Worm (Caenorhabditis elegans) whole organism, midembryonic: ENCODE data around the gene asp-13.

ENCODE experiments used
- T22C8.4 ChIP-seq: fragments of 200-800 bp; sonication (Bioruptor generic); IDR thresholded peaks from 2 replicates; pipeline ENCODE4 v1.3.6; 2022; ENCODE audit warnings: missing genetic modification characterization, missing compliant biosample characterization
- cog-1 ChIP-seq: sonication (generic microtip); optimal IDR thresholded peaks from 2 replicates; lab custom pipeline; 2016; ENCODE audit warnings: missing genetic modification characterization, missing compliant biosample characterization
- flt-1 ChIP-seq: fragments of 200-800 bp; sonication (Bioruptor generic); IDR thresholded peaks from 2 replicates; pipeline ENCODE4 v1.3.6; 2022; ENCODE audit warnings: missing genetic modification characterization, missing compliant biosample characterization
- klf-2 ChIP-seq: fragments of 200-800 bp; sonication (Bioruptor generic); conservative IDR thresholded peaks from 2 replicates; pipeline ENCODE4 v1.3.6; 2022; ENCODE audit warnings: missing genetic modification reagents, missing genetic modification characterization, missing compliant biosample characterization
- med-1 ChIP-seq: sonication (generic microtip); optimal IDR thresholded peaks from 2 replicates; lab custom pipeline; 2017; ENCODE audit warnings: missing genetic modification characterization, mild to moderate bottlenecking, missing compliant biosample characterization, antibody characterized with exemption, missing genetic modification reagents; ENCODE audit not compliant: insufficient read depth
- ref-1 ChIP-seq: fragments of 200-800 bp; sonication (Bioruptor generic); conservative IDR thresholded peaks from 2 replicates; pipeline ENCODE4 v1.3.6; 2022; ENCODE audit warnings: missing genetic modification reagents, missing genetic modification characterization, missing compliant biosample characterization
- tab-1 ChIP-seq: fragments of 200-800 bp; sonication (Bioruptor generic); IDR thresholded peaks from 2 replicates; pipeline ENCODE4 v1.3.6; 2022; ENCODE audit warnings: missing genetic modification characterization, missing compliant biosample characterization
- ztf-23 ChIP-seq: fragments of 200-800 bp; sonication (Bioruptor generic); IDR thresholded peaks from 2 replicates; pipeline ENCODE4 v1.3.6; 2022; ENCODE audit warnings: missing genetic modification reagents, missing genetic modification characterization, missing compliant biosample characterization
- ztf-29 ChIP-seq: fragments of 200-800 bp; sonication (Bioruptor generic); IDR thresholded peaks from 2 replicates; pipeline ENCODE4 v1.3.6; 2022; ENCODE audit warnings: missing genetic modification reagents, missing genetic modification characterization, missing compliant biosample characterization

Gene asp-13

DNA sequence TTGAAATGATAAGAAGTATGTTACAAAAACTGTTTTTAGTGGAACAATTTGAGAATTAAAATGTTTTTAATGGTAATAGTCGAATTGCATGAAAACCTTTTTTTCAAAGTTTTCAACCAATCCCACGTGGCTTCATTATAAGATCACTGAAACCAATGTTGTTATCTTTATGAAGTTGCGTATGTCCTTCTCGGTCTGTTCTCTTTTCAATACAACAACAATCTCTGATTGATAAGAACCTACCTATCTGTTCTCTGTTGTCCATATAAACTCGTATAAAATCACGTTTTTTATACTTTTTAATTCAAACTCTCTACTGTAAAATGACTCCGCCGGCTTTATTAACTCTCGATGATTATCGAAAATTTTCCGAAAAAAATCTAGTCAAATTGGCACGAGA lies 39.7 kb downstream of the asp-13 start, which contains the start of gene F41E6.5:
F41E6.5 (plus strand) TSS at position 209 of the 400 bp plus-strand sequence.
- no peak for TF ChIP-seq klf-2
- TF ChIP-seq ztf-23, result no peak
- TF ChIP-seq flt-1, result no peak
- no peak for TF ChIP-seq med-1 (GFP tag; lab: Kevin White, UChicago)
- no peak for TF ChIP-seq ztf-29 (GFP tag; lab: Robert Waterston, UW)

DNA sequence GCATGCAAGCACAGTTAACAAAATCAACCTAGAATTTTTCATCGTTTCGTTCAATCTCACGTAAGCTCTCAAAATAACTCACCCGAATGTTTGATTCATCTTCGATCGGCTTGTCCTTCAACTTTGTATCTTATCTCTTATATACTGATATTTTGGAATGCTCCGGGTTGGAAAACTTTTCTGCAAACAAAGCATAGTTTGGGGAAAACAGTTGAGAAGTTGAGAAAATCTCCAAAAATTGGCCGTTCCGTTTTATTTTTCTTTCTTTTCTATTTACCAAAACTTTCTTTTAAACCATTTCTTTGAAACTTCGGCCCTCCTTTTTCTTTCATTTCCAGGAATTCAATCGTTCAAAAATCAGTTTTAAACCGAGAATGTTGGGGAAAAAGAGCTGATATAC lies 40.4 kb downstream of the asp-13 start, which contains the start of gene F41E6.15:
F41E6.15 (minus strand) TSS at position 101 of the 400 bp plus-strand sequence.
- TF ChIP-seq klf-2 (no peak), tab-1 (GFP tag; lab: Robert Waterston, UW) (no peak), med-1 (GFP tag; lab: Kevin White, UChicago) (no peak), ref-1 (GFP tag; lab: Robert Waterston, UW) (no peak), ztf-23 (no peak), flt-1 (no peak), ztf-29 (GFP tag; lab: Robert Waterston, UW) (no peak), cog-1 (tag; lab: Kevin White, UChicago) (no peak), T22C8.4 (GFP tag; lab: Robert Waterston, UW) (no peak)

DNA sequence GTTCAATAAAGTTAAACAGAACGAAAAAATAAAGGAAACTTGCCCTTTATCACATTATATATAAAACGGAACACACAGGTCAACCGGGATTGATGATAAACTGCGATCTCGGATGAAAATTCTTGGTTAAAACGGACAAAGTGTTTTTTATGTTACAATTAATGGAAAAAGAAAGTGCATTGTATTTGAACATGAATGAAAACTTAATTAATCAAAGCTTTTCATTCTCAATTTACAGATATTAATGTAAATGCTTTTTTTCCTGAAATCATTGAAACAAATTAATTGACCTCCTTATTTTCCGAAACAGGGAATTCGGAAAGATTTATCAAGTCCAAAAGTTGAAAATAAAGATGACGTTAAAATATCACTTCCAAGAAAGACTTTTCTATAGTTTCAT lies 41.6 kb downstream of the asp-13 start, which contains the start of gene F41E6.8:
F41E6.8 (minus strand) TSS at position 101 of the 400 bp plus-strand sequence.
- TF ChIP-seq med-1 (GFP tag; lab: Kevin White, UChicago), result no peak
- TF ChIP-seq cog-1 (tag; lab: Kevin White, UChicago), result no peak
- no peak for TF ChIP-seq ztf-29 (GFP tag; lab: Robert Waterston, UW)
- no peak for TF ChIP-seq ref-1 (GFP tag; lab: Robert Waterston, UW)
- TF ChIP-seq T22C8.4 (GFP tag; lab: Robert Waterston, UW), result no peak
- TF ChIP-seq flt-1, result no peak
- TF ChIP-seq klf-2, result no peak
- no peak for TF ChIP-seq tab-1 (GFP tag; lab: Robert Waterston, UW)
- no peak for TF ChIP-seq ztf-23

DNA sequence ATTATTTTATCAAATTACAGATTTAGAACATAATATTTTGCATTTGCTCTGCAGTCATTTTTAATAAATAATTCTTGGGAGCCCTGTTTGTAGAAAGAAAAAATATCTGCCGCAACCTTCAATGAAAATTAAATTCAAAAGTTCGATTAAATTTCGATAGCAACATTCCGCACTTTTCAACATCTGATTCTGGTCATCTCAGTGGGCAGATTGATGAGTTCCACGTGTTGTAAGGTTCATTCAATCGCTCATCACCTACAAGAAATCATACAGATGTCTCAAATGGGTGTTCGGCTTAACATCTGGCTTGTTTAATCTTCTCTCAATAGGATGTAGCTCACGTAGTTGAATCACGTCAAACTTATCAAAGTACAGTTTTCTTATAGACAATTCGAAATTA lies 43.0 kb downstream of the asp-13 start:
- TF ChIP-seq cog-1 (tag; lab: Kevin White, UChicago), result no peak
- no peak for TF ChIP-seq flt-1
- TF ChIP-seq tab-1 (GFP tag; lab: Robert Waterston, UW), result no peak
- no peak for TF ChIP-seq ztf-29 (GFP tag; lab: Robert Waterston, UW)
- no peak for TF ChIP-seq ref-1 (GFP tag; lab: Robert Waterston, UW)
- TF ChIP-seq ztf-23, result no peak
- no peak for TF ChIP-seq med-1 (GFP tag; lab: Kevin White, UChicago)
- TF ChIP-seq T22C8.4 (GFP tag; lab: Robert Waterston, UW), result no peak
- TF ChIP-seq klf-2, result no peak

DNA sequence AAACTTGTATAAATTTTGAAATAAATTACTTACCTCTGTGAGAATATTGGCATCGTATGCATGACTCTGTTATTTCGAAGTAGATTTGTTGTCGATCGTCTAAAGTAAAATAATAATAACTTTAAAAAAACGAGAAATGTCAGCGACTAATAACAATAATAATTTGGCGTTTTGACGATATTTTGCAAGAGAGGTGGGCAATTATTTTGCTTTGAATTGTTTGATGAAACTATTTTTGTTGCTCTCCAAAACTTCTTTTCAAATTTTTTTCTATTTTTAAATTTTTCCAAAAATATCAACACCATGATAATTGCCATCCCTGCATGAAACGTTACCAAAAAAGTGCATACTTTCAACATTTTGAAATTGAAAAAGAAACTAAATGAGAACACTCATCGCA lies 43.8 kb downstream of the asp-13 start, which contains the start of gene F41E6.7:
F41E6.7 (minus strand) TSS at position 101 of the 400 bp plus-strand sequence.
- TF ChIP-seq klf-2, result no peak
- TF ChIP-seq ref-1 (GFP tag; lab: Robert Waterston, UW), result no peak
- no peak for TF ChIP-seq flt-1
- no peak for TF ChIP-seq ztf-29 (GFP tag; lab: Robert Waterston, UW)
- no peak for TF ChIP-seq tab-1 (GFP tag; lab: Robert Waterston, UW)
- TF ChIP-seq ztf-23, result no peak
- no peak for TF ChIP-seq med-1 (GFP tag; lab: Kevin White, UChicago)
- no peak for TF ChIP-seq cog-1 (tag; lab: Kevin White, UChicago)
- no peak for TF ChIP-seq T22C8.4 (GFP tag; lab: Robert Waterston, UW)

DNA sequence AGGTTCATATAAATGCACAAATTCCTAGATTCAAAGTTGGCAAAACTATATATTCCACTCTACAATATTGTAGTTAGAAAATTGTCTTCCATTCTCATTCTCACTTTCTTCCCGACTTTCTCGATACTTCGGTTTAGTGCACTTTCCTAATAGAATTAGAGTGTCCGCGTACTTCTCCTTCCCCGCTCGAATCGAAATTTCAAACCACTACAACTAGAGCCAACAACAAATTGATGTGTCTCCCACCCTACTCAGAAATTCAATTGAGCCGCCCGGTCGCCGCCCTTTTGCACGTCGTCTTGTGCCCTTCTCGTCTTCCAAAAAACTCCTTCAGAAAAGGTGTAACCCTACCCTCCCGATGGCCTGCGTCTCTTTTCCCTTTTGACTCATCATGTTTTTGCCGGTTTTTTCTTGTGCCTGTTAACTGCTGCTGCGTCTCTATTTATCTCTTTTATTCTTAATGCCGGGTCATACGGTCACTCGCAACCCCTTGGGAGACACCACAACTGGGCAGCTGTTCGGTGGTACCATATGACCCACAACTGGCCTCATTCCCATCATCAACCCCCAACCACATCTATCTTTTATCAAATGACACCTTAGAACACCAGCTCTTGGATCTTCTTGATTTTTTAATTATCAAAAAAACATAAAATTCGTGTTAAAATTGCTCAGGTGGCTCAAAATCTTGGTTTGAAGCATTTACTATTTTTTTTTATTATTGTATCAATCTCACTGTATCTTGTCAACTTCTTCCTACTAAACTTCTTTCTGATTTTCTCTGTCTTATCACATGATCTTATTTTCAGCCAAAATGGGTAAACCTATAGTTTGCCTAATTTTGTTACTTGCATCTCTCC lies 48.7 kb downstream of the asp-13 start, which contains the start of gene tag-196:
tag-196 (plus strand) TSS at position 810 of the 860 bp plus-strand sequence.
- TF ChIP-seq ztf-29 (GFP tag; lab: Robert Waterston, UW), result no peak
- TF ChIP-seq flt-1, result peak; percentile 43; the same call in 1 of the 2 replicates
- TF ChIP-seq cog-1 (tag; lab: Kevin White, UChicago), result no peak
- TF ChIP-seq ref-1 (GFP tag; lab: Robert Waterston, UW), result no peak
- TF ChIP-seq ztf-23, result no peak
- TF ChIP-seq klf-2, result no peak
- no peak for TF ChIP-seq T22C8.4 (GFP tag; lab: Robert Waterston, UW)
- no peak for TF ChIP-seq tab-1 (GFP tag; lab: Robert Waterston, UW)

DNA sequence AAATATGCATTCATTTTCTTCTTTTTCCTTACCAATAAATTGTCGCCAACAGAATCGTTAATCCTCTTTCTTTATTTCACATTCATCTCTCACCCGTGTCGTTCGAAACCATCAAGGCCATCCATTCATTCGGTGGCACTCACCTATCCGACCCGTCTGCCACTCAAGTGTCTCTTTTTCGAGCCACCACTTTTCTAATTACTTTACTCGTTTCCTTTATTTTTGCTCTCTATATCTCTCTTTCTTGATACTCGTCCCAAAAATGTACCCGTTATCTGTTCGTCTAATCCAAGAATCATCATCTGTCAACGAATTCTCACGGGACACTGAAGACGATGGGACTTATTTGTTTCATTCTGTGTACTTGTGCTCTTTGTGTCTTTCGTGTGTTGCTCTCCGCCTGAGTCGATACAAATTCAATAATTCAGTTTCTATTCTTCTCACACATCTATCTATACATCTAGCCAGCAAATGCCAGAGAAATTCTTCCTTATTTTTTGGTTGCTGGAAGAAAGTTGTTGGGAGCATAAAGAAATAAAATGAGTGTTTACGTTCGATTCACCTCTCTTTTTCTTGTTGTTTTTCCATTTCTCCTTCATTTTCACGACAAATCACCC lies 50.2 kb downstream of the asp-13 start:
- TF ChIP-seq ztf-23 (no peak), cog-1 (tag; lab: Kevin White, UChicago) (no peak), ztf-29 (GFP tag; lab: Robert Waterston, UW) (no peak)
